Fruit fly (Drosophila melanogaster) whole organism, embryonic: ENCODE data around the gene Cpr67Fa2.

ENCODE experiments used
- Asciz ChIP-seq: fragments of 200-800 bp; sonication (Bioruptor generic); optimal IDR thresholded peaks from 2 replicates; lab custom pipeline; 2017; ENCODE audit warnings: missing biosample characterization, mild to moderate bottlenecking, missing genetic modification characterization, missing genetic modification reagents
- Bdp1 ChIP-seq: fragments of 200-800 bp; sonication (Bioruptor generic); optimal IDR thresholded peaks from 3 replicates; lab custom pipeline; 2016; ENCODE audit warnings: missing biosample characterization, missing genetic modification characterization
- Bgb ChIP-seq: fragments of 200-800 bp; sonication (Bioruptor generic); IDR thresholded peaks from 2 replicates; pipeline ENCODE4 v1.3.6; 2022; ENCODE audit warnings: missing biosample characterization, missing genetic modification characterization; ENCODE audit not compliant: partially characterized antibody
- CG10209 ChIP-seq: fragments of 200-800 bp; sonication (Bioruptor generic); optimal IDR thresholded peaks from 3 replicates; lab custom pipeline; 2017; ENCODE audit warnings: missing biosample characterization, mild to moderate bottlenecking, missing genetic modification characterization, missing genetic modification reagents
- CG11560 ChIP-seq: fragments of 200-800 bp; sonication (Bioruptor generic); IDR thresholded peaks from 3 replicates; pipeline ENCODE4 v1.3.6; 2022; ENCODE audit warnings: missing biosample characterization, missing genetic modification characterization
- CG11723 ChIP-seq: fragments of 200-800 bp; sonication (Bioruptor generic); optimal IDR thresholded peaks from 2 replicates; lab custom pipeline; 2017; ENCODE audit warnings: missing biosample characterization, mild to moderate bottlenecking, missing genetic modification characterization
- CG14860 ChIP-seq: fragments of 200-800 bp; sonication (Bioruptor generic); IDR thresholded peaks from 3 replicates; pipeline ENCODE4 v1.3.6; 2022; ENCODE audit warnings: missing biosample characterization, missing genetic modification characterization; ENCODE audit not compliant: partially characterized antibody
- CG15269 ChIP-seq: fragments of 200-800 bp; sonication (Bioruptor generic); optimal IDR thresholded peaks from 2 replicates; lab custom pipeline; 2018; ENCODE audit warnings: missing biosample characterization, mild to moderate bottlenecking, missing genetic modification characterization, moderate library complexity
- CG15514 ChIP-seq: fragments of 200-800 bp; sonication (Bioruptor generic); optimal IDR thresholded peaks from 3 replicates; lab custom pipeline; 2017; ENCODE audit warnings: missing biosample characterization, missing genetic modification characterization, mild to moderate bottlenecking, moderate library complexity, missing genetic modification reagents
- CG17328 ChIP-seq: fragments of 200-800 bp; sonication (Bioruptor generic); IDR thresholded peaks from 2 replicates; pipeline ENCODE4 v1.3.6; 2022; ENCODE audit warnings: missing biosample characterization, missing genetic modification characterization
- CG3163 ChIP-seq: fragments of 200-800 bp; sonication (Bioruptor generic); optimal IDR thresholded peaks from 3 replicates; lab custom pipeline; 2016; ENCODE audit warnings: missing biosample characterization, missing genetic modification characterization
- CG33557 ChIP-seq: fragments of 200-800 bp; sonication (Bioruptor generic); optimal IDR thresholded peaks from 2 replicates; lab custom pipeline; 2019; ENCODE audit warnings: missing biosample characterization, mild to moderate bottlenecking, missing genetic modification characterization, moderate library complexity
- CG34224 ChIP-seq: fragments of 200-800 bp; sonication (Bioruptor generic); IDR thresholded peaks from 3 replicates; pipeline ENCODE4 v1.3.6; 2022; ENCODE audit warnings: missing biosample characterization, missing genetic modification characterization; ENCODE audit not compliant: partially characterized antibody
- CG3847 ChIP-seq: fragments of 200-800 bp; sonication (Bioruptor generic); IDR thresholded peaks from 2 replicates; pipeline ENCODE4 v1.3.6; 2022; ENCODE audit warnings: missing biosample characterization, missing genetic modification characterization
- CG6654 ChIP-seq: fragments of 200-800 bp; sonication (Bioruptor generic); optimal IDR thresholded peaks from 2 replicates; lab custom pipeline; 2017; ENCODE audit warnings: missing biosample characterization, mild to moderate bottlenecking, missing genetic modification characterization
- CG7357 ChIP-seq: fragments of 200-800 bp; sonication (Bioruptor generic); IDR thresholded peaks from 3 replicates; pipeline ENCODE4 v1.3.6; 2022; ENCODE audit warnings: missing biosample characterization, missing genetic modification characterization
- CG8944 ChIP-seq: fragments of 200-800 bp; sonication (Bioruptor generic); optimal IDR thresholded peaks from 3 replicates; lab custom pipeline; 2016; ENCODE audit warnings: missing biosample characterization, missing genetic modification characterization
- CG9797 ChIP-seq: fragments of 200-800 bp; sonication (Bioruptor generic); optimal IDR thresholded peaks from 3 replicates; lab custom pipeline; 2018; ENCODE audit warnings: missing biosample characterization, mild to moderate bottlenecking, missing genetic modification characterization
- CTCF ChIP-seq: fragments of 200-800 bp; sonication (Bioruptor generic); optimal IDR thresholded peaks from 2 replicates; lab custom pipeline; 2017; ENCODE audit warnings: missing biosample characterization, mild to moderate bottlenecking, missing genetic modification characterization, moderate library complexity
- CoRest ChIP-seq: fragments of 200-800 bp; sonication (Bioruptor generic); optimal IDR thresholded peaks from 3 replicates; lab custom pipeline; 2018; ENCODE audit warnings: missing biosample characterization, mild to moderate bottlenecking, missing genetic modification characterization, moderate library complexity
- Dll ChIP-seq: fragments of 200-800 bp; sonication (Bioruptor generic); IDR thresholded peaks from 4 replicates; pipeline ENCODE4 v1.3.6; 2022; ENCODE audit warnings: missing biosample characterization, missing genetic modification characterization; ENCODE audit not compliant: partially characterized antibody
- Hey ChIP-seq: fragments of 200-800 bp; sonication (Bioruptor generic); optimal IDR thresholded peaks from 3 replicates; lab custom pipeline; 2018; ENCODE audit warnings: missing biosample characterization, mild to moderate bottlenecking, missing genetic modification characterization
- HmgD ChIP-seq: fragments of 200-800 bp; sonication (Bioruptor generic); optimal IDR thresholded peaks from 3 replicates; lab custom pipeline; 2016; ENCODE audit warnings: missing biosample characterization, missing genetic modification characterization
- Lim3 ChIP-seq: fragments of 200-800 bp; sonication (Bioruptor generic); IDR thresholded peaks from 2 replicates; pipeline ENCODE4 v1.3.6; 2022; ENCODE audit warnings: missing biosample characterization, missing genetic modification characterization
- MBD-R2 ChIP-seq: fragments of 200-800 bp; sonication (Bioruptor generic); IDR thresholded peaks from 2 replicates; pipeline ENCODE4 v1.3.6; 2022; ENCODE audit warnings: missing biosample characterization, missing genetic modification characterization
- MESR4 ChIP-seq: fragments of 200-800 bp; sonication (Bioruptor generic); optimal IDR thresholded peaks from 2 replicates; lab custom pipeline; 2018; ENCODE audit warnings: missing biosample characterization, mild to moderate bottlenecking, missing genetic modification characterization, moderate library complexity
- Max ChIP-seq: fragments of 200-800 bp; sonication (Bioruptor generic); optimal IDR thresholded peaks from 2 replicates; lab custom pipeline; 2016; ENCODE audit warnings: missing biosample characterization, mild to moderate bottlenecking, missing genetic modification characterization
- Med ChIP-seq: fragments of 200-800 bp; sonication (Bioruptor generic); peaks from one replicate; lab custom pipeline; 2016; ENCODE audit warnings: missing biosample characterization, missing genetic modification characterization, mild to moderate bottlenecking, inconsistent platforms, moderate library complexity
- NFAT ChIP-seq: fragments of 200-800 bp; sonication (Bioruptor generic); IDR thresholded peaks from 2 replicates; pipeline ENCODE4 v1.3.6; 2022; ENCODE audit warnings: missing biosample characterization, missing genetic modification characterization
- Ravus ChIP-seq: fragments of 200-800 bp; sonication (Bioruptor generic); IDR thresholded peaks from 2 replicates; pipeline ENCODE4 v1.3.6; 2022; ENCODE audit warnings: missing biosample characterization, missing genetic modification characterization
- Scr ChIP-seq: fragments of 200-800 bp; sonication (Bioruptor generic); IDR thresholded peaks from 2 replicates; pipeline ENCODE4 v1.3.6; 2022; ENCODE audit warnings: missing biosample characterization, missing genetic modification characterization; ENCODE audit not compliant: partially characterized antibody
- Sin3A ChIP-seq: fragments of >200 bp; optimal IDR thresholded peaks from 2 replicates; lab custom pipeline; 2018
- Usf ChIP-seq: fragments of 200-800 bp; sonication (Bioruptor generic); optimal IDR thresholded peaks from 2 replicates; lab custom pipeline; 2017; ENCODE audit warnings: missing genotype, missing biosample characterization, missing genetic modification characterization
- al ChIP-seq: fragments of 200-800 bp; sonication (Bioruptor generic); IDR thresholded peaks from 2 replicates; pipeline ENCODE4 v1.3.6; 2022; ENCODE audit warnings: missing biosample characterization, missing genetic modification characterization
- ase ChIP-seq: fragments of 200-800 bp; sonication (Bioruptor generic); IDR thresholded peaks from 3 replicates; pipeline ENCODE4 v1.3.6; 2022; ENCODE audit warnings: missing biosample characterization, missing genetic modification characterization
- caup ChIP-seq: fragments of 200-800 bp; sonication (Bioruptor generic); optimal IDR thresholded peaks from 3 replicates; lab custom pipeline; 2017; ENCODE audit warnings: missing biosample characterization, mild to moderate bottlenecking, missing genetic modification characterization, moderate library complexity; ENCODE audit not compliant: severe bottlenecking
- ci ChIP-seq: fragments of 200-800 bp; sonication (Bioruptor generic); IDR thresholded peaks from 3 replicates; pipeline ENCODE4 v1.3.6; 2022; ENCODE audit warnings: missing biosample characterization, missing genetic modification characterization
- corto ChIP-seq: fragments of 200-800 bp; sonication (Bioruptor generic); optimal IDR thresholded peaks from 2 replicates; lab custom pipeline; 2016; ENCODE audit warnings: missing biosample characterization, mild to moderate bottlenecking, missing genetic modification characterization, moderate library complexity
- croc ChIP-seq: fragments of 200-800 bp; sonication (Bioruptor generic); conservative IDR thresholded peaks from 3 replicates; pipeline ENCODE4 v1.3.6; 2022; ENCODE audit warnings: missing biosample characterization, missing genetic modification characterization
- disco-r ChIP-seq: fragments of 200-800 bp; sonication (Bioruptor generic); optimal IDR thresholded peaks from 2 replicates; lab custom pipeline; 2016; ENCODE audit warnings: missing biosample characterization, missing genetic modification characterization
- fd3F ChIP-seq: fragments of 200-800 bp; sonication (Bioruptor generic); optimal IDR thresholded peaks from 2 replicates; lab custom pipeline; 2018; ENCODE audit warnings: missing biosample characterization, mild to moderate bottlenecking, missing genetic modification characterization, moderate library complexity
- hth ChIP-seq: fragments of >200 bp; optimal IDR thresholded peaks from 2 replicates; lab custom pipeline; 2017; ENCODE audit warnings: inconsistent platforms
- insv ChIP-seq, 2 experiments: fragments of 200-800 bp; sonication (Bioruptor generic); optimal IDR thresholded peaks; 3 replicates each; lab custom pipeline; 2016 to 2018; ENCODE audit warnings: missing biosample characterization in 2 of 2, missing genetic modification characterization in 2 of 2
- pan ChIP-seq, 4 experiments: fragments of >200 bp in 3 of 4; fragments of 200-800 bp in 1 of 4; sonication (Bioruptor generic) in 1 of 4; optimal IDR thresholded peaks in 3 of 4; IDR thresholded peaks in 1 of 4; 2 replicates each; pipeline versions ENCODE4 v1.3.6 to Lab custom; 2017 to 2022; ENCODE audit warnings: missing biosample characterization in 2 of 4, missing genetic modification characterization in 2 of 4, mixed read lengths in 1 of 4
- psq ChIP-seq: fragments of 200-800 bp; sonication (Bioruptor generic); optimal IDR thresholded peaks from 2 replicates; lab custom pipeline; 2017; ENCODE audit warnings: missing biosample characterization, missing genetic modification characterization
- rib ChIP-seq: fragments of 200-800 bp; sonication (Bioruptor generic); IDR thresholded peaks from 2 replicates; pipeline ENCODE4 v1.3.6; 2022; ENCODE audit warnings: missing biosample characterization, missing genetic modification characterization
- row ChIP-seq: fragments of 200-800 bp; sonication (Bioruptor generic); IDR thresholded peaks from 3 replicates; pipeline ENCODE4 v1.3.6; 2022; ENCODE audit warnings: missing biosample characterization, missing genetic modification characterization
- salm ChIP-seq: fragments of 200-800 bp; sonication (Bioruptor generic); optimal IDR thresholded peaks from 2 replicates; lab custom pipeline; 2018; ENCODE audit warnings: missing biosample characterization, mild to moderate bottlenecking, missing genetic modification characterization
- sisA ChIP-seq: fragments of 200-800 bp; sonication (Bioruptor generic); IDR thresholded peaks from 2 replicates; pipeline ENCODE4 v1.3.6; 2022; ENCODE audit warnings: missing biosample characterization, missing genetic modification characterization
- stwl ChIP-seq: fragments of 200-800 bp; sonication (Bioruptor generic); optimal IDR thresholded peaks from 3 replicates; lab custom pipeline; 2018; ENCODE audit warnings: missing biosample characterization, mild to moderate bottlenecking, missing genetic modification characterization, moderate library complexity
- tap ChIP-seq: fragments of 200-800 bp; optimal IDR thresholded peaks from 3 replicates; lab custom pipeline; 2019; ENCODE audit warnings: missing biosample characterization, mild to moderate bottlenecking, missing genetic modification characterization, moderate library complexity
- vnd ChIP-seq: fragments of 200-800 bp; sonication (Bioruptor generic); IDR thresholded peaks from 3 replicates; pipeline ENCODE4 v1.3.6; 2022; ENCODE audit warnings: missing biosample characterization, missing genetic modification characterization; ENCODE audit not compliant: partially characterized antibody

The Cpr67Fa2 gene

dm6 chr3L:10876036-10876435 is 15.5 kb upstream of the Cpr67Fa2 start (continued):
- no peak for TF ChIP-seq CoRest (tag; lab: Kevin White, UChicago)
- TF ChIP-seq CG10209 (GFP tag; lab: Kevin White, UChicago) = no peak
- TF ChIP-seq CG15269 (tag; lab: Kevin White, UChicago) = no peak
- no peak for TF ChIP-seq MESR4 (GFP tag; lab: Kevin White, UChicago)
- 0 out of 2 replicates have a peak, but pooled peaks have one; percentile 13 for TF ChIP-seq Scr (GFP tag; lab: Robert Waterston, UW)
- TF ChIP-seq CTCF = no peak
- no peak for TF ChIP-seq sisA (GFP tag; lab: Robert Waterston, UW)
- TF ChIP-seq CG14860 = no peak
- no peak; the same call in 3 of the 4 replicates for TF ChIP-seq Dll (GFP tag; lab: Robert Waterston, UW)
- no peak for TF ChIP-seq Hey
- TF ChIP-seq NFAT (GFP tag; lab: Robert Waterston, UW) = no peak
- no peak for TF ChIP-seq CG9797
- TF ChIP-seq Max (GFP tag; lab: Kevin White, UChicago) = no peak
- no peak for TF ChIP-seq ase (GFP tag; lab: Robert Waterston, UW)
- no peak for TF ChIP-seq CG11723 (GFP tag; lab: Kevin White, UChicago)
- TF ChIP-seq Asciz (GFP tag; lab: Kevin White, UChicago) = no peak
- TF ChIP-seq al (GFP tag; lab: Robert Waterston, UW) = no peak
- TF ChIP-seq psq (GFP tag; lab: Kevin White, UChicago) = no peak
- TF ChIP-seq salm = no peak
- no peak for TF ChIP-seq fd3F (GFP tag; lab: Kevin White, UChicago)
- TF ChIP-seq Lim3 (GFP tag; lab: Robert Waterston, UW) = no peak
- peak; percentile 36; the same call in 2 of the 3 replicates for TF ChIP-seq vnd (GFP tag; lab: Robert Waterston, UW)
- TF ChIP-seq disco-r (GFP tag; lab: Kevin White, UChicago) = no peak
- TF ChIP-seq CG33557 = no peak
- TF ChIP-seq stwl (tag; lab: Kevin White, UChicago) = peak; percentile 10
- TF ChIP-seq CG34224 (GFP tag; lab: Robert Waterston, UW) = peak; percentile 58; the same call in 2 of the 3 replicates
- no peak for TF ChIP-seq corto (GFP tag; lab: Kevin White, UChicago)
- TF ChIP-seq CG11560 (tag; lab: Robert Waterston, UW) = no peak
- TF ChIP-seq CG15514 (GFP tag; lab: Kevin White, UChicago) = no peak
- TF ChIP-seq Ravus (GFP tag; lab: Robert Waterston, UW) = no peak
- TF ChIP-seq CG7357 = no peak
- TF ChIP-seq croc = no peak
- TF ChIP-seq pan (optimal IDR thresholded peaks at IDR 0.05; lab: Kevin White, UChicago) = no peak
- TF ChIP-seq pan (GFP tag; optimal IDR thresholded peaks at IDR 0.05 in 1 of 2, IDR thresholded peaks at IDR 0.05 in 1 of 2) = no peak
- TF ChIP-seq MBD-R2 (GFP tag; lab: Robert Waterston, UW) = no peak
- no peak for TF ChIP-seq CG8944 (GFP tag; lab: Kevin White, UChicago)
- no peak for TF ChIP-seq CG3163
- TF ChIP-seq Bdp1 (GFP tag; lab: Kevin White, UChicago) = no peak

dm6 chr3L:10878842-10879241 is 12.7 kb upstream of the Cpr67Fa2 start, which contains the start of the genes CG6418 and Blos4:
Gene CG6418, minus strand, starts transcription at chr3L:10879037.
Gene Blos4, plus strand, starts transcription at chr3L:10879085.
- TF ChIP-seq Med = peak; percentile 67
- TF ChIP-seq CG17328 (GFP tag; lab: Robert Waterston, UW) = no peak
- no peak; the same call in 2 of the 3 replicates for TF ChIP-seq ci (GFP tag; lab: Robert Waterston, UW)
- TF ChIP-seq row (GFP tag; lab: Robert Waterston, UW) = 0 out of 3 replicates have a peak, but pooled peaks have one; percentile 8
- peak; percentile 47; the same call in 1 of the 4 replicates for TF ChIP-seq Dll (GFP tag; lab: Robert Waterston, UW)
- TF ChIP-seq CG3847 (GFP tag; lab: Robert Waterston, UW) = peak; percentile 60
- no peak for TF ChIP-seq hth (lab: Kevin White, UChicago)
- TF ChIP-seq CG14860 = 0 out of 3 replicates have a peak, but pooled peaks have one; percentile 41
- peak; percentile 52 for TF ChIP-seq Sin3A (lab: Kevin White, UChicago)
- peak; percentile 4 for TF ChIP-seq HmgD (GFP tag; lab: Kevin White, UChicago)
- TF ChIP-seq CG6654 (GFP tag; lab: Kevin White, UChicago) = no peak
- no peak for TF ChIP-seq caup (GFP tag; lab: Kevin White, UChicago)
- no peak for TF ChIP-seq insv (GFP tag; optimal IDR thresholded peaks at IDR 0.05; lab: Kevin White, UChicago)
- no peak for TF ChIP-seq Usf (GFP tag; lab: Kevin White, UChicago)
- TF ChIP-seq rib (GFP tag; lab: Robert Waterston, UW) = no peak
- TF ChIP-seq tap = no peak
- peak; percentile 56 for TF ChIP-seq Bgb
